Fruit fly (Drosophila melanogaster): ENCODE data around the gene CecC.

The CecC gene

DNA sequence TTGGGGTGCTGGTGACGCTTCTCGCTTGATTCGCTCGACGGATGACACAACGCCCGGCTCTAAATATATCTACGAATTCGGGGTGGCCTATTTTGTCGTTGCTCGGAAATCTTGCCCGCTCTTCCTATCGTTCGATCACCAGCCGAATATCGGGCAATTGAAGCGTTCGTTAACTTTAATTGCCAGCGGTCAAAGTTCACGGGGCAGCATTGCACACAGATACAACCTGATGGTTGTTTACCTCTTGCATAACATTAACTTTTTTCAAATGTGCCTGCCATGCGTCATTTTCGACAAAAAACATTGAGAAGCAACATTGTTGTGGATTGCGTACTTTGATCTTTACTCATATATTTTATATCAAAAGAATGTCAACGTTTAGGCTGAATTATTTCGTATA is 18.5 kb upstream of the CecC start:
- no peak for TF ChIP-seq CG17801 (GFP tag; optimal IDR thresholded peaks at IDR 0.05; ENCODE audit: partially characterized antibody)

DNA sequence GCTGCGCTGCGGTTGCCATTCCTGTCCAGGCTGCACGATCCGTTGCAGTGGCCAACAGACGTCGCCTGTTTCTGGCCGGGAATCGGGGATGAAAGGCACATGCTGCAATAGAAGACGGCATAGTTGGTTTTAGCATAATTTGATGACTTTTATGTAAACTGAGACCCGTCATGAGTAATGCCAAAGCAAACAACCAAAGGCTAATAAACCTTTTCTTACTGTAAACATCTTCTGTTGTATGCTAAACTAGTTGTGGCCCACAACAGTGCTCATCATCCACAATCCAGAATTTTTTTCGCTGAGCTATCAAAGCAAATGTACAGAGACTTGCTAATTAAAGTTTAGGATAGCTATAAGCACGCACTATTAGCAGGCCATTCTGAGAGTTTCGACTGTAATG is 17.5 kb upstream of the CecC start:
- no peak for TF ChIP-seq CG17801 (GFP tag; optimal IDR thresholded peaks at IDR 0.05; ENCODE audit: partially characterized antibody)

DNA sequence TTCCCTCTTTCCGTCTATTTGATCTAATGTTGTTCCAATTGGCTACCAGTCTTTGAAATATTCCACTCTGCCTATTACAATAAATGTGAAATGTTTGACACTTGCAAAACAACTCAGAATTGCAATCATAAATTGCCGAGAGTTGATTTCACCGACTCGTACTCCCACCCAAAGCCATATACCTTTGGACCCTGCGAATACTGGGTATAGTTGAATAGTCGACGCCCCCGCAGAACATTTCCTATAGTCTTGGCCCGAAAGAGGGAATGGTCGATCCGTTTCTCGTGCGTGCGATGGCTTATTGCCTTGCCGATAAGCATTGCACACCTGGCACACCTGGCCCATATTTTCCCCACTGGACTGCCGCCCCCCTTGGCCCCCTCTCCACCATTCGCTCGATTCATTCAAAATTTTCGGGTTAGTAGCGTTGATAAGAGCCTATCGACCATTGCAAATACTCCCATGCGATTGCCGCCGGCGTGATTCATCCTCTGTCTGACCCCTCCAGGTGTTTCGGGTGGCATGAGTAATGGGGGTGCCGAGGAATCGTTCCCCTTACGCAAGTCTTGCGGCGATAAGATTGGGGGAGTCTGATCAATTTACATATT is 16.1 kb upstream of the CecC start:
- TF ChIP-seq CG17801 (GFP tag; optimal IDR thresholded peaks at IDR 0.05; ENCODE audit: partially characterized antibody), result no peak

DNA sequence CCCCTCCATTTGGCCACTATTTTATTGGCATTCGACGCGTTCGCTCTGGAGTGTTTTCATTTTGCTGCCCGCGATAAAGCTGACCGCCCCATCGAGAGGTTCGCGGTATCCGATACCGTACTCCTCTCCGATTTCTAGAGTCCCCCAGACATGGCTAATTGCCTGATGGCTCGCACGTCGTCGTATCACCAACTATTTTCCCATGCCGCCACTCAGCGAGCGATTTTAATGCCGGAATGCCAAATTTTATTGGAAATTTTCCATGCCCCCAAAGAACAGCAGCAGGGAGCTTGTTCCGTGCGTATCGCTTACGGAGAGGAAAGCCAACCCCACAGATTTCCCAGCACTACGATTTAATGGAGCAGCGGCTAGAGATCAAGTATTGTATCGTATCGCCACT is 15.2 kb upstream of the CecC start:
- TF ChIP-seq CG17801 (GFP tag; optimal IDR thresholded peaks at IDR 0.05; ENCODE audit: partially characterized antibody), result no peak

DNA sequence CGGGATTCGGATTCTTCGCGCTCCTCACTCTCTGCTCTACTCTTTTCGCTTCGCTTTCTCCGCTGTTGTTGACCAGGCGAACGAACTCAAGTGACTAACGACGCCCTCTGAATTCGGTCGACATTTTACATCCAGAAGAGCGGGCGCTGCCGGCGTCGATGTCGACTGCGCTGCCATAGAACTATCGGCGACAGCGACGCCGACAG is 13.5 kb upstream of the CecC start, which contains the start of gene CG9743:
Gene CG9743 (minus strand): TSS at position 101 of the 206 bp plus-strand sequence.
- TF ChIP-seq CG17801 (GFP tag; optimal IDR thresholded peaks at IDR 0.05; ENCODE audit: partially characterized antibody), result no peak

DNA sequence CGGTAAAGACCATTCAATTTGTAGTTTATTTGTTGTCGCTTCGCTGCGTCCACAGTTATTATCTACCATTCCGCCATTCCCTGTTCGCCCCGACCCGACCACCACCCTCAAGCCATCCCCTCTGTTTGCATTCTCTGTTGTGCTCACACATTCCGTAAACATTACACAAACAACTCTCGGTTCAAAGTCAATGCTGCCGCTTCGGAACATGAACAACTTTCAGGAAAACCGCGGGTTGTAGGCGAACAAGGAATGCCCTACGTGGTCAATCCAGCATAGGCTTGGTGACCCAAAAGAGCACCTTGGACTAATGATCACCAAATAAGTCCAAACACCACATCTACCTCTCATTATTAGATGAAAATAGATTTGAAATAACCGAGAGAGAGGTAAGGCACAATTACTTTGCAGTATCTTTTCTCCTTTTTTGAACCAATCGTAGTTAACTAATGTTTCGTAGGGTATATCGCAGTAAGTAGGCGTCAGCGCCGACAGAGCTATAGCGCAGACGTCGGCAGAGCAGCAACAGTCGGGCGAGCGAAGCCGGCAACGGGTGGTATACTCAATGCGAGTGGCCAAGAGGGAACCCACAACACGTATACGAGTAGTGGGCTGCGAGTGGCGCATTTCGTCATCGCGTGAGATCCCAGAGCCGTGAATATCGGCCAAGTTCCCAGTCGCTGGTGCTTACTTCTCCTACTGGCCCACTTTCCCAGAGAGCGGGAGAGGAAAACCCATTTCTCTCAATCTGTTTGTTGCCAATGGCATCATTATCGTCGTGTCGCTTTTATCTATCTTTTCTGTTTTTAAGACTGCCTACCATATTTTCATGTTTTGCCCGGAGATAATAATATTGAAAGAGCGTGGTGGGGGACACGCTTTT is 12.9 kb upstream of the CecC start:
- TF ChIP-seq CG17801 (GFP tag; optimal IDR thresholded peaks at IDR 0.05; ENCODE audit: partially characterized antibody), result peak; percentile 70

DNA sequence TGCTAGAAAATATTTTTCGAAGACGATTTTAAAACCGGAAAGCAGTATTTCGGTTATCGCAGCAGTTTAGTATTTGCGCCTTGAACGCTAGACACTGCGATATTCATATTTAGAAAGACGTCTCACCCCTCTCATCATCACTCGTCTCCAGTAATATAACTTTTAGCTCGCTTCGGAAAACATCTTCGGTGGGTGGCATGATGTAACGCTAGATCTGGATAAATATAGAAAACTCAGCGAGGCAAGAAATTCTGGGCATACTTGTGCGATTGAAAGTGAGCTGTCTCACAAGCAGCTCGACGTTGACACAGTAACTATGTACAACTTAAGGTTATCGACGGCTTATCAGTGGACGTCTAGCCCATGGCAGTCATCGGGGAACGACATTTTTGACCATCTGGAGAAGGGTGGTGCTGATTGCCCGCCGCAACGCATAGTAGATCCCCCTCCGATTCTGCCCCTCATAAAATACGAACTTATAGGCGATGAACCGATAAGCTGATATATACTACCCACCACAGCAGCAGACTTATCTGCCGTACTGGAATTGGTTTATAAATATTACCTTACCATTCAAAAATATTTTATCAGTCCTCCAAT is 12.2 kb upstream of the CecC start:
- TF ChIP-seq CG17801 (GFP tag; optimal IDR thresholded peaks at IDR 0.05; ENCODE audit: partially characterized antibody), result no peak

dm6 chr3R:30205946-30206345 is 10.3 kb upstream of the CecC start:
- TF ChIP-seq CG17801 (GFP tag; optimal IDR thresholded peaks at IDR 0.05; ENCODE audit: partially characterized antibody), result peak; percentile 25

- TF ChIP-seq CG17801 (GFP tag; optimal IDR thresholded peaks at IDR 0.05; ENCODE audit: partially characterized antibody), result no peak
Observed at dm6 chr3R:30208011-30208410, 8.3 kb upstream of the CecC start.

DNA sequence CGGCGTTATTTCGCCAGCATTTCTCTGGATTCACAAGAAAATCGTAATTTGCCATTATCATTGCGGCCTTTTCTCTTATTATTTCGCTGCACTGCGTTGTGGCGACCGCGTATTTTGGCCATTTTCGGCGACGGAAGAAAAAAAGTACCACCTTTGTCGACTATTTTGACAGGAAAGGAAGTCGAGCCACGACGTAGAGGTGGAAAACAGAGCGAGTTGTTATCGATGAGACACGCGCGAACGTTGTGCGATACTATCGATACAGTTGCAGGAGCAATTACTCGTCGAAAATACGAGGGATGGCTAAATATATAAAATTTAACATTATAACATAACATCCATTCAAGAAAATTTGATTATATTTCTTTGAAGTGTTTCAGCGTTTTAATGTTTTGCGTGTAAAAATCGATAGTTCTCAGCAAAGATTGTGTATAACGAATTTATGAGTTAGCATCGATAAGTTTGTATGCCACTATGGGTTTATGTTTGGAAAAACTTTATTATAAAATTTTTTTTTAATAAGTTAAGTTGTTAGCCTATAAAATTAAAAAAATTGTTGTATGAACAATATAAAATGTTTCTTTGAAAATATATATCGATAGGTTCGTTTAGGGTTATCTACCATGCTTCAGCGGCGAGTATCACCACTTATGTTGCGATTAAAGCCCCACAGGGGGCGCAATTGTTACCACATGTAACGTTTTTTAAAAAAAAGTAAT is 7.4 kb upstream of the CecC start, which contains the start of gene RpS7:
Gene RpS7 (minus strand): TSS at position 255 of the 719 bp plus-strand sequence.
- peak; percentile 86 for TF ChIP-seq CG17801 (GFP tag; optimal IDR thresholded peaks at IDR 0.05; ENCODE audit: partially characterized antibody)

DNA sequence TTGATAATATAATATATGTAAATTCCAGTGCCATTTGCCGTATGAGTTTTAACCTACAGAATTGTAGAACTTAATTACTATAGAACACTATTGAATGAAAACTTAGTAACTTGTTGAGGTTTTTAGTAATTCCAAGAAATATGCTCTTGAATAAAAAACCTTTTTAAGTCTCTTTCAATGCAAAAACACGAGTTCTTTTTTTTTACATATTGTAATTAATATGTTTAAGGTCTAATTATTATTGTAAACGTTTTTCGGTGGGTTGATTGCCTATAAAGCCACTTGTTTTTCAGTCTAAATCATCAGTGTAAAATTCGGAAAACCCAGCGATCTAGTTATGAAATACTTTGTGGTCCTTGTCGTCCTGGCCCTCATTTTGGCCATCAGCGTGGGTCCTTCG is 6.6 kb upstream of the CecC start, which contains the start of gene Anp:
Gene Anp (plus strand): TSS at position 301 of the 400 bp plus-strand sequence.
- no peak for TF ChIP-seq CG17801 (GFP tag; optimal IDR thresholded peaks at IDR 0.05; ENCODE audit: partially characterized antibody)

DNA sequence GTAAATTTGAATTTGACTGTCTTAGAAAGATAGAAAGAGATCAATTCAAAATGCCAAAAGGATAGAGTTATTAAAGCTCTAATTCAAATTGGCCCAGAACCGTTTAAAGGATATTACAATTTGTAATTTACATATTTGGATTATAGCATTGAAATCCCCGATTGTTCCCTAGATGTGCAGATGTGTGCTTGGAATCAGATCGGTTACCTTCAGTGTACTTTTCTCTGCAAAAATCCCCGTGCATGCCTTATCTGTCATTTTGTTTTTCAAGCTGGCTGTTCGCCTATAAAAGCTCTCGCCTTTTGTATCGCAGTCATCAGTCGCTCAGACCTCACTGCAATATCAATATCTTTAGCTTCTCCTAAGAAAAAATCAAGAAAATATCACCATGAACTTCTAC is 5.7 kb upstream of the CecC start, which contains the start of gene CecA1:
Gene CecA1 (plus strand): TSS at position 315 of the 400 bp plus-strand sequence.
- no peak for TF ChIP-seq CG17801 (GFP tag; optimal IDR thresholded peaks at IDR 0.05; ENCODE audit: partially characterized antibody)

dm6 chr3R:30211856-30212255 is 4.4 kb upstream of the CecC start, which contains the start of gene CecA2:
CecA2 (plus strand) TSS chr3R:30212156.
- TF ChIP-seq CG17801 (GFP tag; optimal IDR thresholded peaks at IDR 0.05; ENCODE audit: partially characterized antibody), result no peak

DNA sequence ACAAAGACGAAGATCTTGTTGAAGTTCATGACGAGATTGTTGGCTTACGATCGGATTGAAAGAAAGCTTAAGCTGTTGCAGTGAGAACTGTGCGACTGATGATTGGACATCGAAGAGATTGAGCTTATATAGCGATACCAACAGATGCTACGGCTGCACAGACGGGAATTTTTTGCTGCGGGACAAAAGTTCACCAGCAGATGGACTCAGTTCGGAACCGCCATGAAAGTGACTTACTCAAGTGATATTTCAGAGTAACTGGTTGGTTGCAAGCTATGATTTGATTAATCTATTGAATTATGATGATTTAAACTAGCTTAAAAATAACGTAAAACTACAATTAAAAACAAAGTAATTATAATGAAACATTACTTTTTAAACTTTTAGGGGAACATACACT is 2.6 kb upstream of the CecC start, which contains the start of gene CecB:
Gene CecB (minus strand): TSS at position 101 of the 400 bp plus-strand sequence.
- no peak for TF ChIP-seq CG17801 (GFP tag; optimal IDR thresholded peaks at IDR 0.05; ENCODE audit: partially characterized antibody)

DNA sequence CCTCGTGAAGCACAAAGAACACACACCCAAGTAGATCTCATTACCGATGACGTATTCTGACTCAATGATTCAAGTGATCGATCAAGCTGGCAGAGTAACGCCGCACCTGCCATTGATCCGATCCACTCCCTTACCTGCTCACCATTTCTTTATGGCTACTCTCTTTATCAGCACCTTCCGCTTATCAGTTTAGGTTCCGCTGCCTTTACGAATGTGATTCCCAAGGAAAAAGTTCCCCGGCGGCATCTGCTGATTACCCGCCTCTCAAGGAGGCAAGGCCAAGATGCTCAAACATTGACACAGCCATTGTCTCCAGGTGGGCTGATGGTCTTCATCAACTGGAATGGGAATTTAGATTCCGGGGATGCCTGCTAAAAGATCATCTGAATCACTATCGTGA is 1.3 kb upstream of the CecC start:
- TF ChIP-seq CG17801 (GFP tag; optimal IDR thresholded peaks at IDR 0.05; ENCODE audit: partially characterized antibody), result no peak

Data from ovary, adult (tissue).